Worm (Caenorhabditis elegans) whole organism, midembryonic: ENCODE results near the gene clec-148.

Source experiments
- T22C8.4 ChIP-seq: fragments of 200-800 bp; sonication (Bioruptor generic); IDR thresholded peaks from 2 replicates; pipeline ENCODE4 v1.3.6; 2022; ENCODE audit warnings: missing genetic modification characterization, missing compliant biosample characterization
- cog-1 ChIP-seq: sonication (generic microtip); optimal IDR thresholded peaks from 2 replicates; lab custom pipeline; 2016; ENCODE audit warnings: missing genetic modification characterization, missing compliant biosample characterization
- flt-1 ChIP-seq: fragments of 200-800 bp; sonication (Bioruptor generic); IDR thresholded peaks from 2 replicates; pipeline ENCODE4 v1.3.6; 2022; ENCODE audit warnings: missing genetic modification characterization, missing compliant biosample characterization
- klf-2 ChIP-seq: fragments of 200-800 bp; sonication (Bioruptor generic); conservative IDR thresholded peaks from 2 replicates; pipeline ENCODE4 v1.3.6; 2022; ENCODE audit warnings: missing genetic modification reagents, missing genetic modification characterization, missing compliant biosample characterization
- med-1 ChIP-seq: sonication (generic microtip); optimal IDR thresholded peaks from 2 replicates; lab custom pipeline; 2017; ENCODE audit warnings: missing genetic modification characterization, mild to moderate bottlenecking, missing compliant biosample characterization, antibody characterized with exemption, missing genetic modification reagents; ENCODE audit not compliant: insufficient read depth
- ref-1 ChIP-seq: fragments of 200-800 bp; sonication (Bioruptor generic); conservative IDR thresholded peaks from 2 replicates; pipeline ENCODE4 v1.3.6; 2022; ENCODE audit warnings: missing genetic modification reagents, missing genetic modification characterization, missing compliant biosample characterization
- tab-1 ChIP-seq: fragments of 200-800 bp; sonication (Bioruptor generic); IDR thresholded peaks from 2 replicates; pipeline ENCODE4 v1.3.6; 2022; ENCODE audit warnings: missing genetic modification characterization, missing compliant biosample characterization
- ztf-23 ChIP-seq: fragments of 200-800 bp; sonication (Bioruptor generic); IDR thresholded peaks from 2 replicates; pipeline ENCODE4 v1.3.6; 2022; ENCODE audit warnings: missing genetic modification reagents, missing genetic modification characterization, missing compliant biosample characterization
- ztf-29 ChIP-seq: fragments of 200-800 bp; sonication (Bioruptor generic); IDR thresholded peaks from 2 replicates; pipeline ENCODE4 v1.3.6; 2022; ENCODE audit warnings: missing genetic modification reagents, missing genetic modification characterization, missing compliant biosample characterization

The clec-148 gene

DNA sequence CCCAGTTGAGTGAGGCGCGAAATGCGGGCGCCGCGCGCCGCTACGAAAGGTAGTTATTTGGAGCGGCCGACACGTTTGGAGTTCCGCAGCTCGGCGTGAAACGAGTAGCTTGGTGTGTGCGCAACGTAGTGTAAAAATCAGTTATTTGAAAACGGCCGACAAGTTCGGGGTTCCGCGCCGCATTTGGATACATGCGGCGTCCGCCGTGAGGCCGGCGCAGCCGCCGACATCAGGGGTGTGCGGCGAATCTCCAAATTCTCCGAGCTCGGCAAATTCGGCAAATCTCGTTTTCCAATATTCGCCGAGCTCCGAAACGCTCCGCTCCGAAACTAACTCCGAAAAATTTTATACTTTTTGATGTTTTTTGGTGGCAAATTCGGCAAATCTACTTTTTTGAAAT lies 17.7 kb downstream of the clec-148 start:
- TF ChIP-seq tab-1 (GFP tag; lab: Robert Waterston, UW) (no peak), T22C8.4 (GFP tag; lab: Robert Waterston, UW) (no peak), ztf-23 (GFP tag; lab: Robert Waterston, UW) (no peak)

DNA sequence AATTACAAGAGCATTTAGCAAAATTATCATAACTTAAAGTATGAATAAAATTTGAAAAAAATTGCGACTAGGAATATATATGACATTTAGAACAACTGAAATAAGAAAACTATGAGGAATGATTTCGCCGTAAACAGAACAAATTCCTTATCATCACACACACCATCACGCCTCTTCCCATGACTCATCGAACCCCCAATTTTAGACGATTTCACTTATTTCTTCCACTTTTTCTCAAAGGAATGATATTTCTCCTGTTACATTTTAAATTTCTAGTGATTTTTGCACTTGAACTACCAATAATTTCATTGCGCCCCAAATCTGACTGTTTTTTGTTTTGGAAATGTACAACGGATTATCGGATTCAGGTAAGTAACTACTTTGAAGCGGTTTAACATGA lies 19.0 kb downstream of the clec-148 start, which contains the start of the genes zig-13 and ver-1:
Gene zig-13, minus strand, starts transcription at position 101 of the 400 bp plus-strand sequence.
Gene ver-1, plus strand, starts transcription at position 180 of the 400 bp plus-strand sequence.
- no peak for TF ChIP-seq flt-1 (GFP tag; lab: Robert Waterston, UW)
- TF ChIP-seq klf-2 (GFP tag; lab: Robert Waterston, UW): no peak
- no peak for TF ChIP-seq ztf-23 (GFP tag; lab: Robert Waterston, UW)
- no peak for TF ChIP-seq ref-1 (GFP tag; lab: Robert Waterston, UW)
- TF ChIP-seq med-1 (GFP tag; lab: Kevin White, UChicago): no peak
- no peak for TF ChIP-seq ztf-29 (GFP tag; lab: Robert Waterston, UW)
- no peak for TF ChIP-seq cog-1
- TF ChIP-seq tab-1 (GFP tag; lab: Robert Waterston, UW): no peak
- no peak for TF ChIP-seq T22C8.4 (GFP tag; lab: Robert Waterston, UW)

DNA sequence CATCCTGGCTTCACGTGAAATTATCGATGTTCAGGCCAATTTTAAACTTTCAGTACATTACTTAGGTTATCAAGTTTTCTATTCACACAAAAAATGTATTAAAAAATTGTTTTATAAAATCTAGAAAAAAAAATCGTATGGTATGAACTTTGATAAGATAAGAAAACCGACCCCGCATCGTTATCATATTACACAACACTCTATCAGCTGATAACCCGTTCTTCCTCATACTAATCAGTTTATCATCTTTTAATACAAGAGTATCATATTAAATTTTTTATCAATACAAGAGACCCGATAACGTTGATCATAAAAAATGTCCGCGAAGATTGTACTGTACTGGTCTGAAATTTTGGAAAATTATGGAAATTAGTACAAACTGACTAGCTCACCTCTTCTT lies 21.5 kb downstream of the clec-148 start:
- TF ChIP-seq cog-1 (no peak), med-1 (GFP tag; lab: Kevin White, UChicago) (no peak), klf-2 (GFP tag; lab: Robert Waterston, UW) (no peak), tab-1 (GFP tag; lab: Robert Waterston, UW) (no peak), ztf-29 (GFP tag; lab: Robert Waterston, UW) (no peak), T22C8.4 (GFP tag; lab: Robert Waterston, UW) (no peak), ref-1 (GFP tag; lab: Robert Waterston, UW) (no peak), ztf-23 (GFP tag; lab: Robert Waterston, UW) (no peak), flt-1 (GFP tag; lab: Robert Waterston, UW) (no peak)

ce11 chrIII:151084-151483 lies 24.5 kb downstream of the clec-148 start:
- TF ChIP-seq ref-1 (GFP tag; lab: Robert Waterston, UW) (no peak), flt-1 (GFP tag; lab: Robert Waterston, UW) (no peak), cog-1 (no peak), ztf-23 (GFP tag; lab: Robert Waterston, UW) (no peak), T22C8.4 (GFP tag; lab: Robert Waterston, UW) (no peak), tab-1 (GFP tag; lab: Robert Waterston, UW) (no peak)

DNA sequence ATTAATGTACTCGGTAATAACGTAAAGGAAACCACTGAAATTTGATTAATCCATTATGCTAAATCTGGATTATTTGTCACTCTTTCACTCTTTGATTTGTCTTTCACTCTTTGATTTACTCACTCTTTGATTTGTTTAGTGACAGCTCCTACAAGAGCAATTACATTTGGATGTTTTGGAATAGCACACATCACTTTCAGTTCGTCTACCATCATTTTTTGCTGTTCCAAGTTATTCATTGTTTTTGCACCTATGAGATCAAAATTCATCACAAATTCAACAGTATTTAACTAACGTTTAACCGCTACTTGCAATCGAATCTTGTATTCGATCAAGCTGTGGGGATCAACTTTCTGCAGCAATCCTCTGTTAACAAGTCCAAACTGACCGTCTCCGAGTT lies 26.5 kb downstream of the clec-148 start:
- no peak for TF ChIP-seq klf-2 (GFP tag; lab: Robert Waterston, UW)
- TF ChIP-seq cog-1: no peak
- no peak for TF ChIP-seq tab-1 (GFP tag; lab: Robert Waterston, UW)
- TF ChIP-seq flt-1 (GFP tag; lab: Robert Waterston, UW): no peak
- TF ChIP-seq ref-1 (GFP tag; lab: Robert Waterston, UW): no peak
- no peak for TF ChIP-seq med-1 (GFP tag; lab: Kevin White, UChicago)
- no peak for TF ChIP-seq ztf-23 (GFP tag; lab: Robert Waterston, UW)
- no peak for TF ChIP-seq T22C8.4 (GFP tag; lab: Robert Waterston, UW)
- TF ChIP-seq ztf-29 (GFP tag; lab: Robert Waterston, UW): no peak

DNA sequence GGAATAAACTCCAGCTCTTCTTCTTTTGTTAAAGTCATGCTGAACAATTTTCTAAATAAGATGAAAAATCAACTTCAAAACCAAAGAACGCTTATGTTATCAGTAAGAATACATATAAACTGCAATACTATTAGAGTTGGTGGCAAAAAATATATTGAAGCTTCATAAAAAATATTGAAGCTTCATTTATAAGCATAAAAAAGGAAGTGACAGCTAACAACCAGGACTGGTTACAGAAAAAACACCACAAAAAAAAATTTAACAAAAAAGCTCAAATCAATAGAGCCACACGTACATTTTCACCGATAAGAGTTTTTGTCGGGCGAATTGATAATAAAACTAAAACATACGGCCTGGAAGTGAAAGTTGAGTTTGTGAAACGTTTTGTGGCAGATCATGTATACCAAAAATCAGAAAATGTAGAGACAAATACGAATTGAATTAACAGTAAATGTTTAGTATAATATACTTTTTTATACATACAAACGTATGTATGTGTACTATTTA lies 28.0 kb downstream of the clec-148 start, which contains the start of gene sqst-5:
Gene sqst-5, minus strand, starts transcription at position 51 of the 507 bp plus-strand sequence.
- TF ChIP-seq cog-1: no peak
- TF ChIP-seq tab-1 (GFP tag; lab: Robert Waterston, UW): no peak
- no peak for TF ChIP-seq ref-1 (GFP tag; lab: Robert Waterston, UW)
- no peak for TF ChIP-seq klf-2 (GFP tag; lab: Robert Waterston, UW)

DNA sequence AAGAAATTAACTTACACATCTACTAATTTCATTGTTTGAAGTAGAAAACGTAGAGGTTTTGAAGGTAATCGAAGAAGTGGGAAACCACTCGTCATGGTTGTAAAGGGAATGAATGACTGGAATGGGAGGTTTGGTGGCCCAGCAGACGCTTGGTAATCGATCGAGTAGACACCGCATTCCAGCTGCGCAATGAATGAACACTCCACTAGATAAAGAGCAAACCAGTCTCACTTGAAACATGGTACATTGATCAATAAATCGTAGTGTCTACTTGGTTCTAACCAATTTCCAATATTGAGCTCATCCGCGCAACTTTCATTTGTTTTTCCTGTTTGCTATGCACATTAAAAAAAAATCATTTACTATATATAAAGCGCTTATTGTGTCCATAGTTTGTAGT lies 29.3 kb downstream of the clec-148 start, which contains the start of gene fbxb-84:
Gene fbxb-84, minus strand, starts transcription at position 101 of the 400 bp plus-strand sequence.
- TF ChIP-seq flt-1 (GFP tag; lab: Robert Waterston, UW): no peak
- no peak for TF ChIP-seq klf-2 (GFP tag; lab: Robert Waterston, UW)
- no peak for TF ChIP-seq T22C8.4 (GFP tag; lab: Robert Waterston, UW)
- TF ChIP-seq med-1 (GFP tag; lab: Kevin White, UChicago): no peak
- no peak for TF ChIP-seq ztf-23 (GFP tag; lab: Robert Waterston, UW)
- TF ChIP-seq tab-1 (GFP tag; lab: Robert Waterston, UW): no peak

DNA sequence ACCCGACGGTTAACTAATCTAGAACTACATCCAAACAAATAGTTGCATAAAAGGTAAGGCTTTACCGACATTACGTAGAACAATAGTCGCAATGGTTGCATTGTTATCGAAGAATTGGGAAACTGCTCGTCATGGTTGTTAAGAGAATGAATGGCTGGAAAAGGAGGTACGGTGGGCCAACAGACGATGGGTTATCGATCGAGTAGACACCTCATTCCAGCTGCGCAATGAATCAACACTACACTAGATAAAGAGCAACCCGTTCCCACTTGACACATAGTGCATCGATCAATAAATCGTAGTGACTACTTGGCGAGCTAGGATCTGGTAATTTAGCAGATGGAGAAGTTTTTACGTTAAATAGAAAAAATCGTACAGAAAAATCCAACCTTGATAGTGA lies 30.6 kb downstream of the clec-148 start, which contains the start of the genes T17A3.12 and fbxb-83:
Gene T17A3.12, minus strand, starts transcription at position 101 of the 400 bp plus-strand sequence.
Gene fbxb-83, minus strand, starts transcription at position 134 of the 400 bp plus-strand sequence.
- TF ChIP-seq ref-1 (GFP tag; lab: Robert Waterston, UW) (no peak), ztf-29 (GFP tag; lab: Robert Waterston, UW) (no peak), klf-2 (GFP tag; lab: Robert Waterston, UW) (no peak), T22C8.4 (GFP tag; lab: Robert Waterston, UW) (no peak), ztf-23 (GFP tag; lab: Robert Waterston, UW) (no peak), med-1 (GFP tag; lab: Kevin White, UChicago) (no peak), flt-1 (GFP tag; lab: Robert Waterston, UW) (no peak), cog-1 (no peak)

DNA sequence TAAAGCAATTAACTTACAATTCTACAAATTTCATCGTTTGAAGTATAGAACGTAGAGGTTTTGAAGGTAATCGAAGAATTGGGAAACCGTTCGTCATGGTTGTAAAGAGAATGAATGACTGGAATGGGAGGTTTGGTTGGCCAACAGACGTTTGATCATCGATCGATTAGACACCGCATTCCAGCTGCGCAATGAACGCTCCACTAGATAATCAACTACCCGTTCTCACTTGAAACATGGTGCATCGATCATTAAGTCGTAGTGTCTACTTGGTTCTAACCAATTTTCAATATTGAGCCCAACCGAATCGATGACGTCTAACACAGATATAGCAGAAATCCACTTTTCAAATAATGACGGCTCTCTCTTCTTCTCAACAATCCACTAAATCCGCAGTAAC lies 32.5 kb downstream of the clec-148 start, which contains the start of gene fbxb-82:
Gene fbxb-82, minus strand, starts transcription at position 101 of the 400 bp plus-strand sequence.
- TF ChIP-seq med-1 (GFP tag; lab: Kevin White, UChicago) (no peak), T22C8.4 (GFP tag; lab: Robert Waterston, UW) (no peak), cog-1 (no peak), ztf-23 (GFP tag; lab: Robert Waterston, UW) (no peak), tab-1 (GFP tag; lab: Robert Waterston, UW) (no peak), flt-1 (GFP tag; lab: Robert Waterston, UW) (no peak), klf-2 (GFP tag; lab: Robert Waterston, UW) (no peak), ztf-29 (GFP tag; lab: Robert Waterston, UW) (no peak), ref-1 (GFP tag; lab: Robert Waterston, UW) (no peak)
